Fruit fly (Drosophila melanogaster): ENCODE measurements around the gene CG42337.

Gene CG42337

dm6 chr3L:21229764-21230163 lies 36.6 kb upstream of the CG42337 start:
- TF ChIP-seq CG6163 (GFP tag; IDR thresholded peaks at IDR 0.05) (peak; percentile 60), CG3032 (tag; optimal IDR thresholded peaks at IDR 0.05) (no peak), CG4318 (GFP tag; optimal IDR thresholded peaks at IDR 0.05) (peak; percentile 83), CG11294 (GFP tag; IDR thresholded peaks at IDR 0.05) (peak; percentile 29; the same call in 1 of the 2 replicates), salr (GFP tag; optimal IDR thresholded peaks at IDR 0.05) (peak in 1 of 2 experiments; percentile 69), CG8119 (GFP tag; IDR thresholded peaks at IDR 0.05) (peak; percentile 89), Lpt (GFP tag; optimal IDR thresholded peaks at IDR 0.05) (peak; percentile 83), Sox14 (GFP tag; optimal IDR thresholded peaks at IDR 0.05) (peak; percentile 11), CG6276 (GFP tag; optimal IDR thresholded peaks at IDR 0.05) (peak; percentile 88), CG16779 (tag; optimal IDR thresholded peaks at IDR 0.05) (peak; percentile 12), Hr4 (GFP tag; optimal IDR thresholded peaks at IDR 0.05) (peak; percentile 92), dsx (GFP tag; optimal IDR thresholded peaks at IDR 0.05; ENCODE audit: poor library complexity, severe bottlenecking) (no peak), Sox15 (GFP tag; optimal IDR thresholded peaks at IDR 0.05) (no peak), lz (GFP tag; optimal IDR thresholded peaks at IDR 0.05) (no peak), Gug (GFP tag; IDR thresholded peaks at IDR 0.05) (peak; percentile 62), Eip78C (GFP tag) (peak; percentile 89), svp (GFP tag) (no peak), dac (GFP tag; optimal IDR thresholded peaks at IDR 0.05) (peak; percentile 78), CG10631 (GFP tag; optimal IDR thresholded peaks at IDR 0.05) (no peak), CG11762 (GFP tag; optimal IDR thresholded peaks at IDR 0.05; ENCODE audit: insufficient read depth) (peak; percentile 19), pdm3 (GFP tag; optimal IDR thresholded peaks at IDR 0.05) (peak; percentile 57), OdsH (GFP tag; optimal IDR thresholded peaks at IDR 0.05) (peak; percentile 52), CG3919 (GFP tag; optimal IDR thresholded peaks at IDR 0.05) (peak; percentile 29), CG7368 (GFP tag; optimal IDR thresholded peaks at IDR 0.05) (no peak), net (GFP tag; optimal IDR thresholded peaks at IDR 0.05) (peak; percentile 68), fd85E (GFP tag; optimal IDR thresholded peaks at IDR 0.05) (no peak), CG6854 (GFP tag; optimal IDR thresholded peaks at IDR 0.05) (no peak), achi (GFP tag; optimal IDR thresholded peaks at IDR 0.05) (peak; percentile 51), CG6792 (GFP tag; optimal IDR thresholded peaks at IDR 0.05) (no peak), Hr39 (GFP tag; optimal IDR thresholded peaks at IDR 0.05) (no peak), Ets96B (tag; optimal IDR thresholded peaks at IDR 0.05) (no peak), esn (GFP tag; optimal IDR thresholded peaks at IDR 0.05) (no peak), eg (GFP tag; IDR thresholded peaks at IDR 0.05) (peak; percentile 82), CG32006 (GFP tag; optimal IDR thresholded peaks at IDR 0.05) (peak; percentile 90), CG15336 (GFP tag; IDR thresholded peaks at IDR 0.05) (peak; percentile 89)

- TF ChIP-seq Eip75B (GFP tag; optimal IDR thresholded peaks at IDR 0.05): no peak
- 0 out of 3 replicates have a peak, but pooled peaks have one; percentile 12 for TF ChIP-seq CG6163 (GFP tag; IDR thresholded peaks at IDR 0.05)
- TF ChIP-seq Hr39 (GFP tag; optimal IDR thresholded peaks at IDR 0.05): no peak
- no peak for TF ChIP-seq OdsH (GFP tag; optimal IDR thresholded peaks at IDR 0.05)
- no peak for TF ChIP-seq CG3032 (tag; optimal IDR thresholded peaks at IDR 0.05)
- peak; percentile 30 for TF ChIP-seq Eip78C (GFP tag)
- TF ChIP-seq CG6276 (GFP tag; optimal IDR thresholded peaks at IDR 0.05): peak; percentile 17
- TF ChIP-seq CG8119 (GFP tag; IDR thresholded peaks at IDR 0.05): no peak; the same call in 2 of the 3 replicates
- TF ChIP-seq Gug (GFP tag; IDR thresholded peaks at IDR 0.05): peak; percentile 34; the same call in 1 of the 2 replicates
These were observed 33.1 kb upstream of the CG42337 start, which contains the start of gene Eip78C for dm6 chr3L:21226309-21226708. Eip78C (plus strand) TSS chr3L:21226609.

- 0 out of 3 replicates have a peak, but pooled peaks have one; percentile 27 for TF ChIP-seq CG6163 (GFP tag; IDR thresholded peaks at IDR 0.05)
- peak; percentile 9 for TF ChIP-seq Lpt (GFP tag; optimal IDR thresholded peaks at IDR 0.05)
- no peak for TF ChIP-seq CG11902 (GFP tag; optimal IDR thresholded peaks at IDR 0.05)
- TF ChIP-seq CG8319 (GFP tag; optimal IDR thresholded peaks at IDR 0.05): no peak
- no peak for TF ChIP-seq CG34406 (GFP tag; optimal IDR thresholded peaks at IDR 0.05)
- peak; percentile 62 for TF ChIP-seq Eip78C (GFP tag)
These were observed 32.5 kb upstream of the CG42337 start for dm6 chr3L:21225642-21226041.
